Fruit fly (Drosophila melanogaster) whole organism, embryonic: Measurements from ENCODE around the gene CG31886.

ENCODE experiments used
- Abd-B ChIP-seq: fragments of 200-800 bp; sonication (Bioruptor generic); optimal IDR thresholded peaks from 2 replicates; lab custom pipeline; 2018; ENCODE audit warnings: missing biosample characterization, mild to moderate bottlenecking, missing genetic modification characterization, moderate library complexity
- Atf6 ChIP-seq: fragments of 200-800 bp; sonication (Bioruptor generic); IDR thresholded peaks from 2 replicates; pipeline ENCODE4 v1.3.6; 2022; ENCODE audit warnings: missing biosample characterization, missing genetic modification characterization
- Awh ChIP-seq: fragments of 200-800 bp; sonication (Bioruptor generic); IDR thresholded peaks from 2 replicates; pipeline ENCODE4, ENCODE4 v1.3.6; 2022; ENCODE audit warnings: missing biosample characterization, missing genetic modification characterization
- Blimp-1 ChIP-seq: fragments of 200-800 bp; sonication (Bioruptor generic); optimal IDR thresholded peaks from 3 replicates; lab custom pipeline; 2018; ENCODE audit warnings: missing biosample characterization, missing genetic modification characterization, mild to moderate bottlenecking, moderate library complexity, missing genetic modification reagents
- Bteb2 ChIP-seq: fragments of 200-800 bp; sonication (Bioruptor generic); optimal IDR thresholded peaks from 2 replicates; lab custom pipeline; 2016; ENCODE audit warnings: missing biosample characterization, missing genetic modification characterization
- C15 ChIP-seq: fragments of 200-800 bp; sonication (Bioruptor generic); IDR thresholded peaks from 3 replicates; pipeline ENCODE4 v1.3.6; 2022; ENCODE audit warnings: missing biosample characterization, missing genetic modification characterization
- CG10209 ChIP-seq: fragments of 200-800 bp; sonication (Bioruptor generic); optimal IDR thresholded peaks from 3 replicates; lab custom pipeline; 2017; ENCODE audit warnings: missing biosample characterization, mild to moderate bottlenecking, missing genetic modification characterization, missing genetic modification reagents
- CG10431 ChIP-seq: fragments of 200-800 bp; sonication (Bioruptor generic); optimal IDR thresholded peaks from 3 replicates; lab custom pipeline; 2018; ENCODE audit warnings: missing biosample characterization, mild to moderate bottlenecking, missing genetic modification characterization
- CG15479 ChIP-seq: fragments of 200-800 bp; sonication (Bioruptor generic); optimal IDR thresholded peaks from 3 replicates; lab custom pipeline; 2019; ENCODE audit warnings: missing biosample characterization, mild to moderate bottlenecking, missing genetic modification characterization, moderate library complexity
- CG1602 ChIP-seq: fragments of 200-800 bp; sonication (Bioruptor generic); optimal IDR thresholded peaks from 3 replicates; lab custom pipeline; 2016; ENCODE audit warnings: missing biosample characterization, missing genetic modification characterization
- CG1603 ChIP-seq: fragments of 200-800 bp; sonication (Bioruptor generic); optimal IDR thresholded peaks from 2 replicates; lab custom pipeline; 2019; ENCODE audit warnings: missing biosample characterization, mild to moderate bottlenecking, missing genetic modification characterization, moderate library complexity
- CG17802 ChIP-seq: fragments of 200-800 bp; sonication (Bioruptor generic); optimal IDR thresholded peaks from 2 replicates; lab custom pipeline; 2018; ENCODE audit warnings: missing biosample characterization, mild to moderate bottlenecking, missing genetic modification characterization, moderate library complexity
- CG18011 ChIP-seq: fragments of 200-800 bp; sonication (Bioruptor generic); optimal IDR thresholded peaks from 2 replicates; lab custom pipeline; 2017; ENCODE audit warnings: missing biosample characterization, missing genetic modification characterization, mild to moderate bottlenecking, moderate library complexity, missing genotype
- CG2129 ChIP-seq: fragments of 200-800 bp; sonication (Bioruptor generic); IDR thresholded peaks from 2 replicates; pipeline ENCODE4 v1.3.6; 2022; ENCODE audit warnings: missing biosample characterization, missing genetic modification characterization; ENCODE audit not compliant: partially characterized antibody
- CG3163 ChIP-seq: fragments of 200-800 bp; sonication (Bioruptor generic); optimal IDR thresholded peaks from 3 replicates; lab custom pipeline; 2016; ENCODE audit warnings: missing biosample characterization, missing genetic modification characterization
- CG3281 ChIP-seq: fragments of 200-800 bp; sonication (Bioruptor generic); optimal IDR thresholded peaks from 3 replicates; lab custom pipeline; 2017; ENCODE audit warnings: missing biosample characterization, mild to moderate bottlenecking, missing genetic modification characterization
- CG3726 ChIP-seq: fragments of 200-800 bp; sonication (Bioruptor generic); IDR thresholded peaks from 3 replicates; pipeline ENCODE4, ENCODE4 v1.3.6; 2022; ENCODE audit warnings: missing biosample characterization, missing genetic modification characterization
- CG42726 ChIP-seq: fragments of 200-800 bp; sonication (Bioruptor generic); IDR thresholded peaks from 2 replicates; pipeline ENCODE4 v1.3.6; 2022; ENCODE audit warnings: missing biosample characterization, missing genetic modification characterization; ENCODE audit not compliant: partially characterized antibody
- CG4404 ChIP-seq: fragments of 200-800 bp; sonication (Bioruptor generic); IDR thresholded peaks from 2 replicates; pipeline ENCODE4 v1.3.6; 2022; ENCODE audit warnings: missing biosample characterization, missing genetic modification characterization
- CG4854 ChIP-seq: fragments of 200-800 bp; sonication (Bioruptor generic); optimal IDR thresholded peaks from 2 replicates; lab custom pipeline; 2016; ENCODE audit warnings: missing biosample characterization, missing genetic modification characterization, inconsistent platforms
- CG7786 ChIP-seq: fragments of 200-800 bp; sonication (Bioruptor generic); optimal IDR thresholded peaks from 2 replicates; lab custom pipeline; 2016; ENCODE audit warnings: missing biosample characterization, missing genetic modification characterization
- CG9609 ChIP-seq: fragments of 200-800 bp; sonication (Bioruptor generic); optimal IDR thresholded peaks from 3 replicates; lab custom pipeline; 2016; ENCODE audit warnings: missing biosample characterization, missing genetic modification characterization
- Camta ChIP-seq: fragments of 200-800 bp; sonication (Bioruptor generic); optimal IDR thresholded peaks from 2 replicates; lab custom pipeline; 2016; ENCODE audit warnings: missing biosample characterization, missing genetic modification characterization
- D ChIP-seq, 2 experiments: fragments of 200-800 bp in 1 of 2; fragments of >200 bp in 1 of 2; sonication (Bioruptor generic) in 1 of 2; optimal IDR thresholded peaks; 2 replicates in 1 of 2; 3 replicates in 1 of 2; lab custom pipeline; 2017; ENCODE audit warnings: mild to moderate bottlenecking in 1 of 2, missing biosample characterization in 1 of 2, missing genetic modification characterization in 1 of 2, missing genetic modification reagents in 1 of 2
- Eip74EF ChIP-seq, 2 experiments: fragments of 200-800 bp in 1 of 2; fragments of >200 bp in 1 of 2; sonication (Bioruptor generic) in 1 of 2; optimal IDR thresholded peaks; 2 replicates each; lab custom pipeline; 2017 to 2019; ENCODE audit warnings: missing biosample characterization in 2 of 2, missing genetic modification characterization in 2 of 2, mild to moderate bottlenecking in 1 of 2, moderate library complexity in 1 of 2
- HmgZ ChIP-seq: fragments of 200-800 bp; sonication (Bioruptor generic); optimal IDR thresholded peaks from 2 replicates; lab custom pipeline; 2018; ENCODE audit warnings: missing biosample characterization, mild to moderate bottlenecking, missing genetic modification characterization
- Hmx ChIP-seq: fragments of 200-800 bp; sonication (Bioruptor generic); optimal IDR thresholded peaks from 2 replicates; lab custom pipeline; 2016; ENCODE audit warnings: missing biosample characterization, missing genetic modification characterization
- Jarid2 ChIP-seq: fragments of 200-800 bp; sonication (Bioruptor generic); optimal IDR thresholded peaks from 3 replicates; lab custom pipeline; 2017; ENCODE audit warnings: mild to moderate bottlenecking, missing biosample characterization, missing genetic modification reagents, missing genetic modification characterization
- Kr ChIP-seq: fragments of 200-800 bp; sonication (Bioruptor generic); optimal IDR thresholded peaks from 2 replicates; lab custom pipeline; 2017; ENCODE audit warnings: missing biosample characterization, mild to moderate bottlenecking, missing genetic modification characterization
- Lpt ChIP-seq: fragments of >200 bp; optimal IDR thresholded peaks from 2 replicates; lab custom pipeline; 2018; ENCODE audit warnings: missing biosample characterization, missing genetic modification characterization
- MTF-1 ChIP-seq: fragments of 200-800 bp; sonication (Bioruptor generic); optimal IDR thresholded peaks from 2 replicates; lab custom pipeline; 2018; ENCODE audit warnings: missing biosample characterization, mild to moderate bottlenecking, missing genetic modification characterization, borderline replicate concordance
- Neu2 ChIP-seq: fragments of 200-800 bp; sonication (Bioruptor generic); optimal IDR thresholded peaks from 3 replicates; lab custom pipeline; 2016; ENCODE audit warnings: missing biosample characterization, missing genetic modification characterization, borderline replicate concordance
- Oli ChIP-seq: fragments of 200-800 bp; sonication (Bioruptor generic); optimal IDR thresholded peaks from 2 replicates; lab custom pipeline; 2018; ENCODE audit warnings: missing biosample characterization, mild to moderate bottlenecking, missing genetic modification characterization, moderate library complexity
- ash1 ChIP-seq: fragments of 200-800 bp; sonication (Bioruptor generic); optimal IDR thresholded peaks from 2 replicates; lab custom pipeline; 2018; ENCODE audit warnings: missing biosample characterization, mild to moderate bottlenecking, missing genetic modification characterization
- ato ChIP-seq: fragments of 200-800 bp; sonication (Bioruptor generic); IDR thresholded peaks from 2 replicates; pipeline ENCODE4 v1.3.6; 2022; ENCODE audit warnings: missing biosample characterization, missing genetic modification characterization; ENCODE audit not compliant: partially characterized antibody
- cad ChIP-seq: fragments of >200 bp; optimal IDR thresholded peaks from 2 replicates; lab custom pipeline; 2017; ENCODE audit warnings: missing biosample characterization, missing genetic modification characterization
- ems ChIP-seq: fragments of 200-800 bp; sonication (Bioruptor generic); optimal IDR thresholded peaks from 3 replicates; lab custom pipeline; 2016; ENCODE audit warnings: missing biosample characterization, missing genetic modification characterization
- grn ChIP-seq: fragments of 200-800 bp; sonication (Bioruptor generic); optimal IDR thresholded peaks from 3 replicates; lab custom pipeline; 2017; ENCODE audit warnings: missing biosample characterization, missing genetic modification characterization
- gro ChIP-seq: fragments of 200-800 bp; sonication (Bioruptor generic); optimal IDR thresholded peaks from 2 replicates; lab custom pipeline; 2016; ENCODE audit warnings: missing biosample characterization, missing genetic modification characterization
- hbn ChIP-seq: fragments of 200-800 bp; sonication (Bioruptor generic); IDR thresholded peaks from 2 replicates; pipeline ENCODE4 v1.3.6; 2022; ENCODE audit warnings: missing biosample characterization, missing genetic modification characterization; ENCODE audit not compliant: partially characterized antibody
- knrl ChIP-seq: fragments of 200-800 bp; sonication (Bioruptor generic); IDR thresholded peaks from 3 replicates; pipeline ENCODE4 v1.3.6; 2022; ENCODE audit warnings: missing biosample characterization, missing genetic modification characterization; ENCODE audit not compliant: partially characterized antibody
- lola ChIP-seq, 3 experiments: fragments of >200 bp in 2 of 3; fragments of 200-800 bp in 1 of 3; sonication (Bioruptor generic) in 1 of 3; optimal IDR thresholded peaks; 2 replicates each; lab custom pipeline; 2017 to 2019; ENCODE audit warnings: missing biosample characterization in 3 of 3, missing genetic modification characterization in 3 of 3, mild to moderate bottlenecking in 1 of 3, moderate library complexity in 1 of 3
- nom ChIP-seq: fragments of 200-800 bp; sonication (Bioruptor generic); optimal IDR thresholded peaks from 2 replicates; lab custom pipeline; 2017; ENCODE audit warnings: missing biosample characterization, missing genetic modification characterization, mild to moderate bottlenecking, moderate library complexity, missing genetic modification reagents
- otp ChIP-seq: fragments of 200-800 bp; sonication (Bioruptor generic); IDR thresholded peaks from 3 replicates; pipeline ENCODE4, ENCODE4 v1.3.6; 2022; ENCODE audit warnings: missing biosample characterization, missing genetic modification characterization
- rib ChIP-seq: fragments of 200-800 bp; sonication (Bioruptor generic); IDR thresholded peaks from 2 replicates; pipeline ENCODE4 v1.3.6; 2022; ENCODE audit warnings: missing biosample characterization, missing genetic modification characterization
- sima ChIP-seq: fragments of 200-800 bp; sonication (Bioruptor generic); optimal IDR thresholded peaks from 2 replicates; lab custom pipeline; 2016; ENCODE audit warnings: missing biosample characterization, missing genetic modification characterization
- sob ChIP-seq: fragments of 200-800 bp; sonication (Bioruptor generic); IDR thresholded peaks from 2 replicates; pipeline ENCODE4 v1.3.6; 2022; ENCODE audit warnings: missing biosample characterization, missing genetic modification characterization
- ssp ChIP-seq: fragments of 200-800 bp; sonication (Bioruptor generic); IDR thresholded peaks from 2 replicates; pipeline ENCODE4 v1.3.6; 2022; ENCODE audit warnings: missing biosample characterization, missing genetic modification characterization
- tup ChIP-seq: fragments of 200-800 bp; sonication (Bioruptor generic); optimal IDR thresholded peaks from 2 replicates; lab custom pipeline; 2016; ENCODE audit warnings: missing biosample characterization, mild to moderate bottlenecking, missing genetic modification characterization, moderate library complexity

The CG31886 gene

DNA sequence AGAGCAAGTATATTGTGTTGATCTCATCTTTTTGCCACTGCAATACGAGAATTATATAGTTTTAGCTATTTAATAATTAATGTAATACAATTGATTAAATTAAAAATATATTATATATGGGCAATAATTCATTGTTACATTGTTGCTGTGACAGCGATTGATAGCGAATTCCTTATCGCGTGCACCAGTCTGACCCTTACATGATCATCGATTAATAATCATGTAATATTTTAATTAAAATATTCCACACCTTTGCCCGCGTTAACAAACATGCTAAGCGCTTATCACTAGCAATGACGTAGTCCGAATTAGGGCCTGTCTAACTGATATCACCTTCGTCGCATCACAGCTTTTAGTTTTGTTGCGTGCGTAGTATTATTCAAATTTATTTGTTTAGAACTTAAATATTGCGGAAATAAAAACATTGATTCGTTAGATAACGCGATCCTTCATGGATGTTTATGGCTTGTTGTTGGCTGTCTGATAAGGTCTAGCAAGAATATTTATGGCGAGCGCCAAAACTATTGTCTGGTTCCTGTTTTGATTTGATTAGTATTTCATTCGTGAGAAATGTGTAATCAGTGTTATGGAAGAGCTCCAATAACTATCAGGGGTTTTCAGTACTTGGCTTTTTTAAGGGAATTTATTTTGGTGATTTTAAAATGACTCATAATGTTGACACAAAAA lies 28.5 kb upstream of the CG31886 start:
- TF ChIP-seq CG3163 = no peak
- TF ChIP-seq Abd-B (GFP tag; lab: Kevin White, UChicago) = no peak
- no peak for TF ChIP-seq CG10431
- TF ChIP-seq C15 = no peak
- TF ChIP-seq tup = no peak
- no peak for TF ChIP-seq HmgZ (tag; lab: Kevin White, UChicago)
- no peak for TF ChIP-seq CG7786 (GFP tag; lab: Kevin White, UChicago)
- TF ChIP-seq Hmx (GFP tag; lab: Kevin White, UChicago) = no peak
- TF ChIP-seq nom = no peak
- TF ChIP-seq rib (GFP tag; lab: Robert Waterston, UW) = no peak
- no peak for TF ChIP-seq Oli (tag; lab: Kevin White, UChicago)
- peak; percentile 31 for TF ChIP-seq grn (GFP tag; lab: Kevin White, UChicago)
- peak in 1 of 2 experiments; percentile 67 for TF ChIP-seq Eip74EF (GFP tag; optimal IDR thresholded peaks at IDR 0.05; lab: Kevin White, UChicago)
- no peak for TF ChIP-seq Jarid2 (GFP tag; lab: Kevin White, UChicago)
- no peak for TF ChIP-seq CG15479
- TF ChIP-seq CG42726 = no peak
- no peak for TF ChIP-seq Camta
- TF ChIP-seq ssp (GFP tag; lab: Robert Waterston, UW) = no peak
- no peak for TF ChIP-seq otp (GFP tag; lab: Robert Waterston, UW)
- TF ChIP-seq CG3726 = no peak
- TF ChIP-seq Atf6 = no peak
- no peak for TF ChIP-seq CG9609 (GFP tag; lab: Kevin White, UChicago)
- no peak for TF ChIP-seq sima
- TF ChIP-seq ems (GFP tag; lab: Kevin White, UChicago) = no peak
- no peak for TF ChIP-seq Awh
- no peak for TF ChIP-seq Lpt
- no peak for TF ChIP-seq ash1 (GFP tag; lab: Kevin White, UChicago)
- no peak for TF ChIP-seq MTF-1 (GFP tag; lab: Kevin White, UChicago)
- no peak for TF ChIP-seq hbn
- no peak for TF ChIP-seq Neu2 (GFP tag; lab: Kevin White, UChicago)
- TF ChIP-seq CG2129 (GFP tag; lab: Robert Waterston, UW) = no peak
- no peak for TF ChIP-seq cad (GFP tag; lab: Kevin White, UChicago)
- no peak for TF ChIP-seq knrl (GFP tag; lab: Robert Waterston, UW)
- no peak for TF ChIP-seq D (optimal IDR thresholded peaks at IDR 0.05; lab: Kevin White, UChicago)
- no peak for TF ChIP-seq D (GFP tag; optimal IDR thresholded peaks at IDR 0.05; lab: Kevin White, UChicago)
- TF ChIP-seq sob (GFP tag; lab: Robert Waterston, UW) = no peak
- TF ChIP-seq Blimp-1 (GFP tag; lab: Kevin White, UChicago) = no peak
- TF ChIP-seq CG1602 (GFP tag; lab: Kevin White, UChicago) = no peak
- no peak for TF ChIP-seq CG18011 (GFP tag; lab: Kevin White, UChicago)
- TF ChIP-seq Bteb2 (GFP tag; lab: Kevin White, UChicago) = no peak
- TF ChIP-seq gro (GFP tag; lab: Kevin White, UChicago) = peak; percentile 14
- TF ChIP-seq ato (GFP tag; lab: Robert Waterston, UW) = no peak
- no peak for TF ChIP-seq lola (GFP tag; optimal IDR thresholded peaks at IDR 0.05; lab: Kevin White, UChicago)
- no peak for TF ChIP-seq CG4854
- TF ChIP-seq CG3281 = no peak
- no peak for TF ChIP-seq CG4404 (GFP tag; lab: Robert Waterston, UW)
- no peak for TF ChIP-seq CG17802 (tag; lab: Kevin White, UChicago)
- TF ChIP-seq CG10209 = no peak
- no peak for TF ChIP-seq CG1603 (tag; lab: Kevin White, UChicago)
- TF ChIP-seq Kr (GFP tag; lab: Kevin White, UChicago) = no peak
